Worm (Caenorhabditis elegans) whole organism, L3 larva: ENCODE results near the gene brc-1.

Source experiments
- R02D3.7 ChIP-seq: fragments of 150-350 bp; optimal IDR thresholded peaks from 2 replicates; lab custom pipeline; 2014; ENCODE audit warnings: missing biosample characterization, missing genetic modification characterization
- aly-2 ChIP-seq: fragments of 150-350 bp; optimal IDR thresholded peaks from 2 replicates; lab custom pipeline; 2014; ENCODE audit warnings: missing biosample characterization, missing genetic modification characterization
- ama-1 ChIP-seq: fragments of 150-350 bp; optimal IDR thresholded peaks from 2 replicates; lab custom pipeline; 2018
- ceh-82 ChIP-seq: fragments of 150-350 bp; optimal IDR thresholded peaks from 2 replicates; lab custom pipeline; 2014; ENCODE audit warnings: missing biosample characterization, missing genetic modification characterization
- elt-3 ChIP-seq, 3 experiments: fragments of 150-350 bp in 1 of 3; sonication (generic microtip) in 2 of 3; optimal IDR thresholded peaks; 2 replicates in 2 of 3; 4 replicates in 1 of 3; lab custom pipeline; 2014 to 2017; ENCODE audit warnings: missing biosample characterization in 3 of 3, missing genetic modification characterization in 3 of 3
- mdl-1 ChIP-seq: fragments of 150-350 bp; optimal IDR thresholded peaks from 2 replicates; lab custom pipeline; 2014; ENCODE audit warnings: missing biosample characterization, missing genetic modification characterization
- nfya-1 ChIP-seq: sonication (generic microtip); optimal IDR thresholded peaks from 2 replicates; lab custom pipeline; 2017; ENCODE audit warnings: missing genetic modification characterization, mild to moderate bottlenecking, missing compliant biosample characterization, antibody characterized with exemption, moderate library complexity; ENCODE audit not compliant: insufficient read depth
- nhr-11 ChIP-seq: fragments of 150-350 bp; optimal IDR thresholded peaks from 2 replicates; lab custom pipeline; 2014; ENCODE audit warnings: missing biosample characterization, missing genetic modification characterization
- nhr-237 ChIP-seq: fragments of 150-350 bp; optimal IDR thresholded peaks from 2 replicates; lab custom pipeline; 2014; ENCODE audit warnings: missing biosample characterization, missing genetic modification characterization
- nhr-77 ChIP-seq: fragments of 150-350 bp; optimal IDR thresholded peaks from 2 replicates; lab custom pipeline; 2014; ENCODE audit warnings: missing biosample characterization, missing genetic modification characterization
- unc-62 ChIP-seq: fragments of 150-350 bp; sonication (generic microtip); optimal IDR thresholded peaks from 4 replicates; lab custom pipeline; 2014; ENCODE audit warnings: missing biosample characterization, missing genetic modification reagents, missing genetic modification characterization
- ztf-11 ChIP-seq: fragments of 150-350 bp; optimal IDR thresholded peaks from 2 replicates; lab custom pipeline; 2014; ENCODE audit warnings: missing biosample characterization, missing genetic modification characterization
- ztf-4 ChIP-seq: fragments of 150-350 bp; optimal IDR thresholded peaks from 2 replicates; lab custom pipeline; 2014; ENCODE audit warnings: missing biosample characterization, missing genetic modification characterization

DNA sequence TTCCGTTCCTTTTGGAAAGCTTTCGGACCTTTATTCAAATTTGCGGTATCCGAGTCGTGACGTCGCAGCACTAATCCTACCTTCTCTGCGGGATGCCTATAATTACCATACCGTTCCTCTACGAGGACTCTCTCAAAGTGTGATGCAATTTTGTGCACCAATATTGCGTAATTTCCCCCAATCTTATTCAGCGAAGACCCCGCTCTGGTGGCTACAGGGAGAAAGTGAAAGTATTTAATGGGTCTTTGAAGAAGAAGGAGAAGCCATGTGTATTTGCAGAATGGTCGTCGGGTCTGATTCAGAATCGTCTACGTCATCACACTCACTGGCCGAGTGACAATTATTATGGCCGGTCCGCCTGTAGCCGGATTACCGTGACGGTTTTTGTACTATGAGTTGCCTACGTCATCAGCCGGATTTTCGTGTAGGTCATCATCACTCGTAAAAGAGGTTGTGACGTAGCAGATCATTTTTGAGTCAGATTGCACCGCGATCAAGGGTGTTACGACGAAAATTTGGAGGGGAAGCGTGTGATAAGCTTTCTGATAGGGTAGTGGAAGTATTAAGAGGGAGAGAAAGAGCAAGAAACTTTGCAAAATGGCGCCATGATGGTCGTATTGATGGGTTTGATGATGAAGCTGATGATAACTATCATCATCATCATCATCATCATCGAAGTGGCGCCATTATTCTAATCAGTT lies 13.6 kb upstream of the brc-1 start:
- no peak for TF ChIP-seq elt-3 (tag; optimal IDR thresholded peaks at IDR 0.05; lab: Kevin White, UChicago)
- no peak for TF ChIP-seq ceh-82 (tag; lab: Kevin White, UChicago)
- TF ChIP-seq nhr-237 = no peak
- no peak for TF ChIP-seq nfya-1 (tag; lab: Kevin White, UChicago)
- no peak for TF ChIP-seq unc-62
- TF ChIP-seq mdl-1 = no peak
- no peak for TF ChIP-seq ama-1 (lab: Kevin White, UChicago)
- TF ChIP-seq ztf-11 (tag; lab: Kevin White, UChicago) = no peak
- no peak for TF ChIP-seq nhr-77
- TF ChIP-seq ztf-4 = no peak
- no peak for TF ChIP-seq R02D3.7 (tag; lab: Kevin White, UChicago)
- no peak for TF ChIP-seq aly-2
- TF ChIP-seq nhr-11 = no peak
